Worm (Caenorhabditis elegans): ENCODE data around the gene rab-19.

The rab-19 gene

ce11 chrIV:13364869-13365268, 19.3 kb downstream of the rab-19 start, which contains the start of gene srsx-25:
Gene srsx-25, plus strand, starts transcription at chrIV:13365169.
- TF ChIP-seq ceh-83 (GFP tag; optimal IDR thresholded peaks at IDR 0.05), result no peak
- TF ChIP-seq lin-13 (tag; optimal IDR thresholded peaks at IDR 0.05), result no peak
- no peak for TF ChIP-seq zip-8 (tag; optimal IDR thresholded peaks at IDR 0.05)
- TF ChIP-seq sem-2 (GFP tag; optimal IDR thresholded peaks at IDR 0.05), result no peak
- no peak for TF ChIP-seq mls-2 (tag; optimal IDR thresholded peaks at IDR 0.05)
- no peak for TF ChIP-seq pha-4 (tag; optimal IDR thresholded peaks at IDR 0.05)
- no peak for TF ChIP-seq ztf-11 (tag; optimal IDR thresholded peaks at IDR 0.05)

- TF ChIP-seq flh-1 (GFP tag; optimal IDR thresholded peaks at IDR 0.05) (no peak), nhr-12 (tag; optimal IDR thresholded peaks at IDR 0.05) (no peak), unc-62 (GFP tag; optimal IDR thresholded peaks at IDR 0.05) (no peak), pha-4 (tag; optimal IDR thresholded peaks at IDR 0.05) (no peak), sptf-1 (tag; optimal IDR thresholded peaks at IDR 0.05) (no peak)
Measured at ce11 chrIV:13360144-13360543, 24.0 kb downstream of the rab-19 start, which contains the start of gene Y62E10A.3. Gene Y62E10A.3, minus strand, starts transcription at chrIV:13360244.

- no peak for TF ChIP-seq sptf-1 (tag; optimal IDR thresholded peaks at IDR 0.05)
- no peak for TF ChIP-seq M03D4.4 (tag; optimal IDR thresholded peaks at IDR 0.05)
- no peak for TF ChIP-seq unc-39 (tag; optimal IDR thresholded peaks at IDR 0.05)
- TF ChIP-seq nhr-237 (tag; optimal IDR thresholded peaks at IDR 0.05), result no peak
- no peak for TF ChIP-seq unc-62 (GFP tag; optimal IDR thresholded peaks at IDR 0.05)
- TF ChIP-seq drap-1 (GFP tag; optimal IDR thresholded peaks at IDR 0.05), result no peak
- no peak for TF ChIP-seq ceh-39 (tag; optimal IDR thresholded peaks at IDR 0.05)
- no peak for TF ChIP-seq flh-1 (GFP tag; optimal IDR thresholded peaks at IDR 0.05)
- TF ChIP-seq unc-120 (tag; optimal IDR thresholded peaks at IDR 0.05; ENCODE audit: poor library complexity, severe bottlenecking), result no peak
- TF ChIP-seq nhr-76 (tag; optimal IDR thresholded peaks at IDR 0.05), result no peak
- TF ChIP-seq elt-3 (tag; optimal IDR thresholded peaks at IDR 0.05), result no peak
Measured at ce11 chrIV:13358488-13358887, 25.7 kb downstream of the rab-19 start, which contains the start of gene W02A2.8. Gene W02A2.8, minus strand, starts transcription at chrIV:13358588.

DNA sequence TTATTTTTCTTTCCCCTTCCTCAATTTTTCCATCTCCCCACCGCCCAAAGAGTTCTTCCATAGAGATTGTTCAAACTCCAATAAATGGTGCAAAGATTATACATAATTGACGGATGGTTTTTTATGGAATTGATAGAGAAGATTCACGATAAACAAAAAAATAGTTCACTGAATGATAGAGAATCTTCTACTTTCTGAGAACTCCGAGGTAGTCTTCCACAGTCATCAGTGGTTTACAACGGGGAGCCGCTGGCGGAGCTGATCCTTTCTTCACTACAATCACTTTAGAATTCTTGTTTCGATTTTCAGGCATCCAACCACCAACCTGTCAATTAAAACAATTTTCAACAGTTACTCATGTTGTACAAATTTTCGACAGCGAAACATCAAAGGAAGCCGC, 28.2 kb downstream of the rab-19 start:
- TF ChIP-seq ces-1 (GFP tag; optimal IDR thresholded peaks at IDR 0.05), result no peak
- TF ChIP-seq hlh-1 (tag; optimal IDR thresholded peaks at IDR 0.05), result no peak
- no peak for TF ChIP-seq elt-3 (tag; optimal IDR thresholded peaks at IDR 0.05)
- TF ChIP-seq mab-5 (tag; optimal IDR thresholded peaks at IDR 0.05), result no peak
- TF ChIP-seq drap-1 (GFP tag; optimal IDR thresholded peaks at IDR 0.05), result no peak
- no peak for TF ChIP-seq sem-2 (GFP tag; optimal IDR thresholded peaks at IDR 0.05)
- TF ChIP-seq cnd-1 (tag; optimal IDR thresholded peaks at IDR 0.05), result no peak
- no peak for TF ChIP-seq pha-4 (tag; optimal IDR thresholded peaks at IDR 0.05)
- no peak for TF ChIP-seq blmp-1 (tag; optimal IDR thresholded peaks at IDR 0.05)
- TF ChIP-seq unc-62 (GFP tag; optimal IDR thresholded peaks at IDR 0.05), result no peak
- TF ChIP-seq lin-13 (tag; optimal IDR thresholded peaks at IDR 0.05), result no peak
- TF ChIP-seq lin-32 (GFP tag; optimal IDR thresholded peaks at IDR 0.05), result no peak
- no peak for TF ChIP-seq flh-1 (GFP tag; optimal IDR thresholded peaks at IDR 0.05)
- no peak for TF ChIP-seq sptf-1 (tag; optimal IDR thresholded peaks at IDR 0.05)

DNA sequence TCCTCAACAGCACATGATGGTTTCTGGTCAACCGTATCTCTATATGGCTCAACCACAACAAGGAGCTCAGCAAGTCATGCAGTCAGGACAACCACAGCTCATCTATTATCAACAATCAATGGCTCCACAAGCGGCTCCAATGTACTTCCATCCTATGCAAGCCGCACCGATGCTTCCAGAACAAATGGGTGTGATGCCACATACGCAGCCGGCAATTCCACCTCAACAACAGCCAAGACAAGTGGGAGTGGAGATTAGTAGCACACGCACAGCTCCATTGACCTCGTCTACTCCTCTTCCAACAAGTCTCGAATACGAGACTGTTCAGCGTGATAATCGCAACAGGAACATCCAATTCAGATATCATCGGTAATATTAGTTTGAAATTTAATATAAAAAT, 30.1 kb downstream of the rab-19 start:
- TF ChIP-seq flh-1 (GFP tag; optimal IDR thresholded peaks at IDR 0.05) (no peak), nhr-76 (tag; optimal IDR thresholded peaks at IDR 0.05) (no peak), mep-1 (tag; optimal IDR thresholded peaks at IDR 0.05) (no peak)

- TF ChIP-seq ceh-83 (GFP tag; optimal IDR thresholded peaks at IDR 0.05), result no peak
- TF ChIP-seq lsy-2 (tag; optimal IDR thresholded peaks at IDR 0.05), result peak; percentile 74
- no peak for TF ChIP-seq blmp-1 (tag; optimal IDR thresholded peaks at IDR 0.05)
- TF ChIP-seq lin-13 (tag; optimal IDR thresholded peaks at IDR 0.05), result no peak
- no peak for TF ChIP-seq elt-3 (tag; optimal IDR thresholded peaks at IDR 0.05)
Measured at ce11 chrIV:13353143-13353773, 30.9 kb downstream of the rab-19 start, which contains the start of the genes rec-8 and mex-5. Gene rec-8, minus strand, starts transcription at chrIV:13353193. Gene mex-5, plus strand, starts transcription at chrIV:13353723.

- no peak for TF ChIP-seq drap-1 (GFP tag; optimal IDR thresholded peaks at IDR 0.05)
- TF ChIP-seq blmp-1 (tag; optimal IDR thresholded peaks at IDR 0.05), result no peak
- no peak for TF ChIP-seq ztf-11 (tag; optimal IDR thresholded peaks at IDR 0.05)
- TF ChIP-seq nhr-2 (tag; optimal IDR thresholded peaks at IDR 0.05), result no peak
- TF ChIP-seq unc-62 (GFP tag; optimal IDR thresholded peaks at IDR 0.05), result no peak
- no peak for TF ChIP-seq sptf-1 (tag; optimal IDR thresholded peaks at IDR 0.05)
Measured at ce11 chrIV:13348592-13348991, 35.6 kb downstream of the rab-19 start, which contains the start of gene W02A2.12. Gene W02A2.12, minus strand, starts transcription at chrIV:13348831.
